Worm (Caenorhabditis elegans) whole organism, mixed stage, embryonic: ENCODE results near the gene M18.3.

ENCODE experiments used
- nhr-12 ChIP-seq: fragments of 150-350 bp; optimal IDR thresholded peaks from 2 replicates; lab custom pipeline; 2014; ENCODE audit warnings: missing biosample characterization, missing genetic modification characterization
- pha-4 ChIP-seq: fragments of 150-350 bp; optimal IDR thresholded peaks from 2 replicates; lab custom pipeline; 2018; ENCODE audit warnings: missing biosample characterization, missing genetic modification reagents, missing genetic modification characterization
- sem-2 ChIP-seq: fragments of 200-800 bp; sonication (Bioruptor generic); optimal IDR thresholded peaks from 2 replicates; lab custom pipeline; 2018; ENCODE audit warnings: mild to moderate bottlenecking, missing genetic modification characterization, missing compliant biosample characterization
- unc-39 ChIP-seq: fragments of 150-350 bp; optimal IDR thresholded peaks from 2 replicates; lab custom pipeline; 2014; ENCODE audit warnings: missing biosample characterization, missing genetic modification characterization

- TF ChIP-seq pha-4 (tag; lab: Kevin White, UChicago), result no peak
- no peak for TF ChIP-seq sem-2 (GFP tag; lab: Kevin White, UChicago)
- no peak for TF ChIP-seq unc-39 (tag; lab: Kevin White, UChicago)
- no peak for TF ChIP-seq nhr-12 (tag; lab: Kevin White, UChicago)
Measured at ce11 chrIV:12114498-12114897, 8.8 kb downstream of the M18.3 start.
